Worm (Caenorhabditis elegans): ENCODE results near the gene abts-4.

The abts-4 gene

ce11 chrX:6702249-6702648 is 59.3 kb downstream of the abts-4 start, which contains the start of gene acr-2:
Gene acr-2 (plus strand): TSS chrX:6702549.
- TF ChIP-seq unc-62 (GFP tag; optimal IDR thresholded peaks at IDR 0.05), result no peak

ce11 chrX:6698267-6698666 is 63.3 kb downstream of the abts-4 start, which contains the start of the genes F38B6.7 and F38B6.2:
Gene F38B6.7 (minus strand): TSS chrX:6698367.
Gene F38B6.2 (plus strand): TSS chrX:6698533.
- no peak for TF ChIP-seq unc-62 (GFP tag; optimal IDR thresholded peaks at IDR 0.05)

Measured in whole organism, dauer.